Worm (Caenorhabditis elegans): Measurements from ENCODE around the gene C33F10.14.

C33F10.14 gene

ce11 chrII:4752257-4752728 lies 44.9 kb upstream of the C33F10.14 start, which contains the start of gene F41C3.1:
Gene F41C3.1, plus strand, starts transcription at chrII:4752307.
- TF ChIP-seq lag-1 (GFP tag; IDR thresholded peaks at IDR 0.05), result no peak
- TF ChIP-seq F57A8.1 (GFP tag; optimal IDR thresholded peaks at IDR 0.05), result no peak
- no peak for TF ChIP-seq T26A5.8 (tag; optimal IDR thresholded peaks at IDR 0.05)
- no peak for TF ChIP-seq egl-18 (GFP tag; IDR thresholded peaks at IDR 0.05)
- no peak for TF ChIP-seq lsy-27 (tag; optimal IDR thresholded peaks at IDR 0.05; ENCODE audit: borderline replicate concordance, insufficient read depth)
- no peak for TF ChIP-seq rcor-1 (GFP tag; IDR thresholded peaks at IDR 0.05)
- TF ChIP-seq cebp-2 (GFP tag; IDR thresholded peaks at IDR 0.05), result no peak
- no peak for TF ChIP-seq dpff-1 (tag; optimal IDR thresholded peaks at IDR 0.05)
- no peak for TF ChIP-seq F10E7.11 (tag; optimal IDR thresholded peaks at IDR 0.05)
- TF ChIP-seq madf-8 (GFP tag; conservative IDR thresholded peaks at IDR 0.05), result no peak
- no peak for TF ChIP-seq madf-10 (tag; optimal IDR thresholded peaks at IDR 0.05)
- TF ChIP-seq zfh-2 (GFP tag; conservative IDR thresholded peaks at IDR 0.05), result no peak
- no peak for TF ChIP-seq Y67H2A.10 (GFP tag; conservative IDR thresholded peaks at IDR 0.05)
- TF ChIP-seq sptf-2 (GFP tag; optimal IDR thresholded peaks at IDR 0.05), result no peak
- no peak for TF ChIP-seq ztf-6 (GFP tag; IDR thresholded peaks at IDR 0.05)
- TF ChIP-seq aptf-2 (GFP tag; conservative IDR thresholded peaks at IDR 0.05), result no peak
- no peak for TF ChIP-seq B0035.1 (tag; optimal IDR thresholded peaks at IDR 0.05)
- TF ChIP-seq Y95B8A.8 (GFP tag; IDR thresholded peaks at IDR 0.05), result no peak
- no peak for TF ChIP-seq akir-1 (GFP tag; optimal IDR thresholded peaks at IDR 0.05)

- TF ChIP-seq ccch-3 (GFP tag; optimal IDR thresholded peaks at IDR 0.05) (no peak), madf-6 (GFP tag; IDR thresholded peaks at IDR 0.05) (peak; percentile 74), lag-1 (GFP tag; IDR thresholded peaks at IDR 0.05) (no peak), xnd-1 (tag; optimal IDR thresholded peaks at IDR 0.05) (peak; percentile 33), efl-1 (GFP tag; optimal IDR thresholded peaks at IDR 0.05) (peak; percentile 54), ceh-100 (GFP tag; IDR thresholded peaks at IDR 0.05) (no peak), nfya-2 (GFP tag; IDR thresholded peaks at IDR 0.05) (no peak), lsl-1 (GFP tag; optimal IDR thresholded peaks at IDR 0.05) (peak; percentile 2)
These were observed 44.0 kb upstream of the C33F10.14 start, which contains the start of gene C27D9.1 for ce11 chrII:4753133-4753532. Gene C27D9.1, plus strand, starts transcription at chrII:4753413.

ce11 chrII:4755654-4756053 lies 41.5 kb upstream of the C33F10.14 start:
- TF ChIP-seq lsl-1 (GFP tag; optimal IDR thresholded peaks at IDR 0.05), result peak; percentile 6
- no peak for TF ChIP-seq K11D2.4 (GFP tag; IDR thresholded peaks at IDR 0.05)
- no peak for TF ChIP-seq Y95B8A.8 (GFP tag; IDR thresholded peaks at IDR 0.05)
- peak; percentile 74 for TF ChIP-seq attf-3 (GFP tag; conservative IDR thresholded peaks at IDR 0.05)
- no peak for TF ChIP-seq madf-3 (GFP tag; IDR thresholded peaks at IDR 0.05)

- no peak for TF ChIP-seq ama-1 (optimal IDR thresholded peaks at IDR 0.05)
- no peak for TF ChIP-seq ama-1 (GFP tag; optimal IDR thresholded peaks at IDR 0.05)
- TF ChIP-seq ets-4 (GFP tag; optimal IDR thresholded peaks at IDR 0.05), result no peak
- no peak for TF ChIP-seq sptf-2 (GFP tag; optimal IDR thresholded peaks at IDR 0.05)
- no peak for TF ChIP-seq madf-8 (GFP tag; conservative IDR thresholded peaks at IDR 0.05)
- no peak for TF ChIP-seq F23B12.7 (tag; optimal IDR thresholded peaks at IDR 0.05; ENCODE audit: insufficient read depth)
- TF ChIP-seq K12H6.12 (tag; optimal IDR thresholded peaks at IDR 0.05), result no peak
- TF ChIP-seq hlh-26 (GFP tag; conservative IDR thresholded peaks at IDR 0.05), result no peak
These were observed 40.4 kb upstream of the C33F10.14 start, which contains the start of gene C27D9.2 for ce11 chrII:4756751-4757150. Gene C27D9.2, minus strand, starts transcription at chrII:4756851.

Data from whole organism, young adult.